Fruit fly (Drosophila melanogaster): ENCODE data around the gene Ubr3.
A peak's percentile ranks its signal among the peaks of the same experiment; 100 is the strongest.

Gene Ubr3

dm6 chrX:7946858-7947313, 11.2 kb downstream of the Ubr3 start, which contains the start of gene orion (continued):
- TF ChIP-seq CG3726 (GFP tag; IDR thresholded peaks at IDR 0.05) = no peak
- no peak for TF ChIP-seq sim (GFP tag; IDR thresholded peaks at IDR 0.05)
- no peak for TF ChIP-seq crc (GFP tag; optimal IDR thresholded peaks at IDR 0.05)
- no peak for TF ChIP-seq CG9817 (tag; optimal IDR thresholded peaks at IDR 0.05)
- TF ChIP-seq CG3163 (GFP tag; optimal IDR thresholded peaks at IDR 0.05) = peak; percentile 34
- no peak for TF ChIP-seq wdn (GFP tag; IDR thresholded peaks at IDR 0.05)
- no peak for TF ChIP-seq CG1792 (GFP tag; optimal IDR thresholded peaks at IDR 0.05)
- peak; percentile 79 for TF ChIP-seq Drgx (GFP tag; IDR thresholded peaks at IDR 0.05)
- TF ChIP-seq so (GFP tag; IDR thresholded peaks at IDR 0.05) = peak; percentile 66; the same call in 1 of the 3 replicates
- TF ChIP-seq B-H2 (GFP tag; optimal IDR thresholded peaks at IDR 0.05) = peak; percentile 3
- TF ChIP-seq ems (GFP tag; optimal IDR thresholded peaks at IDR 0.05) = no peak
- TF ChIP-seq crol (GFP tag; IDR thresholded peaks at IDR 0.05) = peak; percentile 95
- peak; percentile 34; the same call in 1 of the 2 replicates for TF ChIP-seq E2f2 (GFP tag; IDR thresholded peaks at IDR 0.05)
- no peak for TF ChIP-seq lov (optimal IDR thresholded peaks at IDR 0.05)
- TF ChIP-seq lov (GFP tag; IDR thresholded peaks at IDR 0.05) = 0 out of 3 replicates have a peak, but pooled peaks have one; percentile 24
- TF ChIP-seq sob (GFP tag; IDR thresholded peaks at IDR 0.05) = peak; percentile 56
- no peak for TF ChIP-seq bowl (GFP tag; IDR thresholded peaks at IDR 0.05)
- no peak for TF ChIP-seq toy (GFP tag; IDR thresholded peaks at IDR 0.05)
- TF ChIP-seq CG18764 (GFP tag; optimal IDR thresholded peaks at IDR 0.05) = peak; percentile 76
- TF ChIP-seq Asciz (GFP tag; optimal IDR thresholded peaks at IDR 0.05) = no peak
- no peak for TF ChIP-seq luna (GFP tag; optimal IDR thresholded peaks at IDR 0.05)
- TF ChIP-seq slbo (GFP tag; IDR thresholded peaks at IDR 0.05) = 0 out of 2 replicates have a peak, but pooled peaks have one; percentile 33
- peak; percentile 86 for TF ChIP-seq CG13287 (GFP tag; IDR thresholded peaks at IDR 0.05; ENCODE audit: partially characterized antibody)
- TF ChIP-seq CG8478 (optimal IDR thresholded peaks at IDR 0.05) = no peak
- peak; percentile 19 for TF ChIP-seq CG18262 (tag; optimal IDR thresholded peaks at IDR 0.05)
- no peak for TF ChIP-seq Gug (GFP tag; IDR thresholded peaks at IDR 0.05)
- peak; percentile 0 for TF ChIP-seq CG13624 (GFP tag; optimal IDR thresholded peaks at IDR 0.05)
- TF ChIP-seq ap (GFP tag; IDR thresholded peaks at IDR 0.05) = no peak
- no peak for TF ChIP-seq CG17385 (GFP tag; optimal IDR thresholded peaks at IDR 0.05)
- TF ChIP-seq Abd-B (GFP tag; optimal IDR thresholded peaks at IDR 0.05) = no peak
- TF ChIP-seq ewg (GFP tag; optimal IDR thresholded peaks at IDR 0.05) = no peak
- no peak for TF ChIP-seq klu (GFP tag; IDR thresholded peaks at IDR 0.05)
- peak; percentile 52 for TF ChIP-seq mirr (GFP tag; optimal IDR thresholded peaks at IDR 0.05)
- TF ChIP-seq CG11247 (GFP tag; IDR thresholded peaks at IDR 0.05) = no peak
- TF ChIP-seq Neu2 (GFP tag; optimal IDR thresholded peaks at IDR 0.05; ENCODE audit: borderline replicate concordance) = no peak
- peak; percentile 26 for TF ChIP-seq CG2712 (tag; optimal IDR thresholded peaks at IDR 0.05)
- TF ChIP-seq CG10366 (GFP tag; IDR thresholded peaks at IDR 0.05) = peak; percentile 92
- peak; percentile 64; the same call in 2 of the 3 replicates for TF ChIP-seq hb (GFP tag; IDR thresholded peaks at IDR 0.05; ENCODE audit: partially characterized antibody)
- peak; percentile 46 for TF ChIP-seq gcm (GFP tag; optimal IDR thresholded peaks at IDR 0.05)
- no peak for TF ChIP-seq fu2 (GFP tag; optimal IDR thresholded peaks at IDR 0.05)
- peak in 1 of 2 experiments; percentile 17 for TF ChIP-seq Pdp1 (GFP tag; optimal IDR thresholded peaks at IDR 0.05)
- TF ChIP-seq CG3847 (GFP tag; IDR thresholded peaks at IDR 0.05) = peak; percentile 32; the same call in 1 of the 2 replicates
- TF ChIP-seq ind (GFP tag; optimal IDR thresholded peaks at IDR 0.05) = no peak
- TF ChIP-seq nerfin-2 (GFP tag; IDR thresholded peaks at IDR 0.05; ENCODE audit: partially characterized antibody) = peak; percentile 59
- peak in 1 of 2 experiments; percentile 10 for TF ChIP-seq insv (GFP tag; optimal IDR thresholded peaks at IDR 0.05)
- TF ChIP-seq CG30020 (tag; optimal IDR thresholded peaks at IDR 0.05) = peak; percentile 29
- peak; percentile 72 for TF ChIP-seq ato (GFP tag; IDR thresholded peaks at IDR 0.05; ENCODE audit: partially characterized antibody)
- no peak for TF ChIP-seq CG2678 (tag; optimal IDR thresholded peaks at IDR 0.05)
- TF ChIP-seq CG11093 (GFP tag; IDR thresholded peaks at IDR 0.05) = no peak
- TF ChIP-seq CG8290 (GFP tag; optimal IDR thresholded peaks at IDR 0.05) = peak; percentile 47
- no peak for TF ChIP-seq CG8290 (tag; optimal IDR thresholded peaks at IDR 0.05)
- TF ChIP-seq CG16863 (GFP tag; optimal IDR thresholded peaks at IDR 0.05) = no peak

Data from whole organism, embryonic.